Fruit fly (Drosophila melanogaster) whole organism, embryonic: ENCODE measurements around the gene TTLL6B.

Experiments
- Ada2b ChIP-seq: fragments of 200-800 bp; sonication (Bioruptor generic); IDR thresholded peaks from 2 replicates; pipeline ENCODE4 v1.3.6; 2022; ENCODE audit warnings: missing biosample characterization, missing genetic modification characterization
- BtbVII ChIP-seq: fragments of 200-800 bp; sonication (Bioruptor generic); optimal IDR thresholded peaks from 3 replicates; lab custom pipeline; 2017; ENCODE audit warnings: missing biosample characterization, mild to moderate bottlenecking, missing genetic modification characterization
- CG10267 ChIP-seq: fragments of 200-800 bp; sonication (Bioruptor generic); optimal IDR thresholded peaks from 2 replicates; lab custom pipeline; 2018; ENCODE audit warnings: missing biosample characterization, mild to moderate bottlenecking, missing genetic modification characterization, moderate library complexity
- CG11085 ChIP-seq: fragments of 200-800 bp; sonication (Bioruptor generic); IDR thresholded peaks from 2 replicates; pipeline ENCODE4 v1.3.6; 2022; ENCODE audit warnings: missing biosample characterization, missing genetic modification characterization
- CG11247 ChIP-seq: fragments of 200-800 bp; sonication (Bioruptor generic); IDR thresholded peaks from 2 replicates; pipeline ENCODE4 v1.3.6; 2022; ENCODE audit warnings: missing biosample characterization, missing genetic modification characterization
- CG11456 ChIP-seq: fragments of 200-800 bp; sonication (Bioruptor generic); IDR thresholded peaks from 3 replicates; pipeline ENCODE4 v1.3.6; 2022; ENCODE audit warnings: missing biosample characterization, missing genetic modification characterization
- CG12104 ChIP-seq: fragments of 200-800 bp; sonication (Bioruptor generic); optimal IDR thresholded peaks from 3 replicates; lab custom pipeline; 2016; ENCODE audit warnings: missing biosample characterization, missing genetic modification characterization
- CG13296 ChIP-seq: fragments of 200-800 bp; sonication (Bioruptor generic); optimal IDR thresholded peaks from 3 replicates; lab custom pipeline; 2018; ENCODE audit warnings: missing biosample characterization, mild to moderate bottlenecking, missing genetic modification characterization
- CG15601 ChIP-seq: fragments of 200-800 bp; sonication (Bioruptor generic); optimal IDR thresholded peaks from 3 replicates; lab custom pipeline; 2019; ENCODE audit warnings: missing biosample characterization, mild to moderate bottlenecking, missing genetic modification characterization, moderate library complexity
- CG16779 ChIP-seq: fragments of 200-800 bp; sonication (Bioruptor generic); IDR thresholded peaks from 2 replicates; pipeline ENCODE4 v1.3.6; 2022; ENCODE audit warnings: missing biosample characterization, missing genetic modification characterization
- CG17568 ChIP-seq: fragments of 200-800 bp; sonication (Bioruptor generic); optimal IDR thresholded peaks from 2 replicates; lab custom pipeline; 2018; ENCODE audit warnings: missing biosample characterization, mild to moderate bottlenecking, missing genetic modification characterization, moderate library complexity
- CG31388 ChIP-seq: fragments of 200-800 bp; sonication (Bioruptor generic); optimal IDR thresholded peaks from 2 replicates; lab custom pipeline; 2016; ENCODE audit warnings: missing biosample characterization, missing genetic modification characterization
- CG33213 ChIP-seq: fragments of 200-800 bp; sonication (Bioruptor generic); optimal IDR thresholded peaks from 3 replicates; lab custom pipeline; 2016; ENCODE audit warnings: missing biosample characterization, missing genetic modification characterization
- CG3838 ChIP-seq: fragments of 200-800 bp; sonication (Bioruptor generic); optimal IDR thresholded peaks from 3 replicates; lab custom pipeline; 2016; ENCODE audit warnings: missing biosample characterization, missing genetic modification characterization
- CG4707 ChIP-seq: fragments of 200-800 bp; sonication (Bioruptor generic); optimal IDR thresholded peaks from 2 replicates; lab custom pipeline; 2018; ENCODE audit warnings: missing biosample characterization, mild to moderate bottlenecking, missing genetic modification characterization, moderate library complexity
- CG6254 ChIP-seq: fragments of 200-800 bp; sonication (Bioruptor generic); optimal IDR thresholded peaks from 3 replicates; lab custom pipeline; 2017; ENCODE audit warnings: mild to moderate bottlenecking, missing biosample characterization, missing genetic modification reagents, missing genetic modification characterization
- CG7372 ChIP-seq: fragments of 200-800 bp; sonication (Bioruptor generic); IDR thresholded peaks from 2 replicates; pipeline ENCODE4 v1.3.6; 2022; ENCODE audit warnings: missing biosample characterization, missing genetic modification characterization
- Chrac-16 ChIP-seq: fragments of 200-800 bp; sonication (Bioruptor generic); optimal IDR thresholded peaks from 3 replicates; lab custom pipeline; 2016; ENCODE audit warnings: missing biosample characterization, missing genetic modification characterization
- CoRest ChIP-seq: fragments of 200-800 bp; sonication (Bioruptor generic); optimal IDR thresholded peaks from 3 replicates; lab custom pipeline; 2018; ENCODE audit warnings: missing biosample characterization, mild to moderate bottlenecking, missing genetic modification characterization, moderate library complexity
- CrebB ChIP-seq: fragments of 200-800 bp; sonication (Bioruptor generic); optimal IDR thresholded peaks from 3 replicates; lab custom pipeline; 2018; ENCODE audit warnings: missing biosample characterization, mild to moderate bottlenecking, missing genetic modification characterization
- D19A ChIP-seq: fragments of 200-800 bp; optimal IDR thresholded peaks from 3 replicates; lab custom pipeline; 2019; ENCODE audit warnings: missing biosample characterization, mild to moderate bottlenecking, missing genetic modification characterization, moderate library complexity
- Deaf1 ChIP-seq: fragments of 200-800 bp; optimal IDR thresholded peaks from 3 replicates; lab custom pipeline; 2019; ENCODE audit warnings: missing biosample characterization, mild to moderate bottlenecking, missing genetic modification characterization, moderate library complexity
- Ets97D ChIP-seq: fragments of 200-800 bp; sonication (Bioruptor generic); optimal IDR thresholded peaks from 3 replicates; lab custom pipeline; 2016; ENCODE audit warnings: missing biosample characterization, missing genetic modification characterization
- GATAe ChIP-seq: fragments of 200-800 bp; sonication (Bioruptor generic); conservative IDR thresholded peaks from 2 replicates; pipeline ENCODE4 v1.3.6; 2022; ENCODE audit warnings: missing biosample characterization, missing genetic modification characterization
- Gug ChIP-seq: fragments of 200-800 bp; sonication (Bioruptor generic); IDR thresholded peaks from 4 replicates; pipeline ENCODE4 v1.3.6; 2022; ENCODE audit warnings: missing biosample characterization, missing genetic modification characterization
- HLHmδ ChIP-seq: fragments of 200-800 bp; sonication (Bioruptor generic); optimal IDR thresholded peaks from 2 replicates; lab custom pipeline; 2018; ENCODE audit warnings: missing biosample characterization, mild to moderate bottlenecking, missing genetic modification characterization, moderate library complexity
- Hmr ChIP-seq: fragments of 200-800 bp; sonication (Bioruptor generic); optimal IDR thresholded peaks from 3 replicates; lab custom pipeline; 2017; ENCODE audit warnings: mild to moderate bottlenecking, missing biosample characterization, missing genetic modification reagents, missing genetic modification characterization
- Hmx ChIP-seq: fragments of 200-800 bp; sonication (Bioruptor generic); optimal IDR thresholded peaks from 2 replicates; lab custom pipeline; 2016; ENCODE audit warnings: missing biosample characterization, missing genetic modification characterization
- Lim3 ChIP-seq: fragments of 200-800 bp; sonication (Bioruptor generic); IDR thresholded peaks from 2 replicates; pipeline ENCODE4 v1.3.6; 2022; ENCODE audit warnings: missing biosample characterization, missing genetic modification characterization
- Nf-YC ChIP-seq: fragments of 200-800 bp; optimal IDR thresholded peaks from 3 replicates; lab custom pipeline; 2019; ENCODE audit warnings: missing biosample characterization, mild to moderate bottlenecking, missing genetic modification characterization, moderate library complexity
- Oaz ChIP-seq: fragments of 200-800 bp; sonication (Bioruptor generic); IDR thresholded peaks from 2 replicates; pipeline ENCODE4 v1.3.6; 2022; ENCODE audit warnings: missing biosample characterization, missing genetic modification characterization
- Rfx ChIP-seq: fragments of 200-800 bp; sonication (Bioruptor generic); IDR thresholded peaks from 2 replicates; pipeline ENCODE4 v1.3.6; 2022; ENCODE audit warnings: missing biosample characterization, missing genetic modification characterization
- Six4 ChIP-seq: fragments of 200-800 bp; sonication (Bioruptor generic); optimal IDR thresholded peaks from 2 replicates; lab custom pipeline; 2016; ENCODE audit warnings: missing biosample characterization, missing genetic modification characterization
- TFAM ChIP-seq: fragments of 200-800 bp; sonication (Bioruptor generic); optimal IDR thresholded peaks from 2 replicates; lab custom pipeline; 2017; ENCODE audit warnings: missing biosample characterization, missing genetic modification characterization, inconsistent platforms
- Xbp1 ChIP-seq: fragments of 200-800 bp; sonication (Bioruptor generic); optimal IDR thresholded peaks from 3 replicates; lab custom pipeline; 2016; ENCODE audit warnings: missing biosample characterization, mild to moderate bottlenecking, missing genetic modification characterization
- bbx ChIP-seq: fragments of 200-800 bp; sonication (Bioruptor generic); IDR thresholded peaks from 2 replicates; pipeline ENCODE4 v1.3.6; 2022; ENCODE audit warnings: missing biosample characterization, missing genetic modification characterization; ENCODE audit not compliant: partially characterized antibody
- caup ChIP-seq: fragments of 200-800 bp; sonication (Bioruptor generic); optimal IDR thresholded peaks from 3 replicates; lab custom pipeline; 2017; ENCODE audit warnings: missing biosample characterization, mild to moderate bottlenecking, missing genetic modification characterization, moderate library complexity; ENCODE audit not compliant: severe bottlenecking
- croc ChIP-seq: fragments of 200-800 bp; sonication (Bioruptor generic); conservative IDR thresholded peaks from 3 replicates; pipeline ENCODE4 v1.3.6; 2022; ENCODE audit warnings: missing biosample characterization, missing genetic modification characterization
- emc ChIP-seq: fragments of 200-800 bp; sonication (Bioruptor generic); optimal IDR thresholded peaks from 2 replicates; lab custom pipeline; 2016; ENCODE audit warnings: missing biosample characterization, missing genetic modification characterization
- fd64A ChIP-seq: fragments of 200-800 bp; sonication (Bioruptor generic); optimal IDR thresholded peaks from 3 replicates; lab custom pipeline; 2018; ENCODE audit warnings: missing biosample characterization, mild to moderate bottlenecking, missing genetic modification characterization
- gcm2 ChIP-seq: fragments of 200-800 bp; sonication (Bioruptor generic); optimal IDR thresholded peaks from 2 replicates; lab custom pipeline; 2016; ENCODE audit warnings: missing biosample characterization, missing genetic modification characterization
- gsb ChIP-seq: fragments of 200-800 bp; sonication (Bioruptor generic); IDR thresholded peaks from 2 replicates; pipeline ENCODE4 v1.3.6; 2022; ENCODE audit warnings: missing biosample characterization, missing genetic modification characterization
- her ChIP-seq: fragments of 200-800 bp; sonication (Bioruptor generic); optimal IDR thresholded peaks from 2 replicates; lab custom pipeline; 2016; ENCODE audit warnings: missing biosample characterization, missing genetic modification characterization
- ken ChIP-seq: fragments of 200-800 bp; sonication (Bioruptor generic); IDR thresholded peaks from 3 replicates; pipeline ENCODE4 v1.3.6; 2022; ENCODE audit warnings: missing biosample characterization, missing genetic modification characterization
- phol ChIP-seq: fragments of 200-800 bp; sonication (Bioruptor generic); optimal IDR thresholded peaks from 3 replicates; lab custom pipeline; 2018; ENCODE audit warnings: missing biosample characterization, mild to moderate bottlenecking, missing genetic modification characterization, moderate library complexity
- schlank ChIP-seq: fragments of 200-800 bp; sonication (Bioruptor generic); optimal IDR thresholded peaks from 2 replicates; lab custom pipeline; 2018; ENCODE audit warnings: missing biosample characterization, mild to moderate bottlenecking, missing genetic modification characterization
- sd ChIP-seq: fragments of 200-800 bp; sonication (Bioruptor generic); optimal IDR thresholded peaks from 3 replicates; lab custom pipeline; 2018; ENCODE audit warnings: missing biosample characterization, mild to moderate bottlenecking, missing genetic modification characterization, moderate library complexity
- sens ChIP-seq: fragments of 200-800 bp; sonication (Bioruptor generic); peaks from one replicate; lab custom pipeline; 2016; ENCODE audit warnings: missing biosample characterization, missing genetic modification characterization
- so ChIP-seq: fragments of 200-800 bp; sonication (Bioruptor generic); IDR thresholded peaks from 3 replicates; pipeline ENCODE4 v1.3.6; 2022; ENCODE audit warnings: missing biosample characterization, missing genetic modification characterization
- ssp ChIP-seq: fragments of 200-800 bp; sonication (Bioruptor generic); IDR thresholded peaks from 2 replicates; pipeline ENCODE4 v1.3.6; 2022; ENCODE audit warnings: missing biosample characterization, missing genetic modification characterization
- trem ChIP-seq: fragments of 200-800 bp; optimal IDR thresholded peaks from 3 replicates; lab custom pipeline; 2019; ENCODE audit warnings: missing biosample characterization, mild to moderate bottlenecking, missing genetic modification characterization, moderate library complexity
- zen ChIP-seq: fragments of 200-800 bp; sonication (Bioruptor generic); optimal IDR thresholded peaks from 3 replicates; lab custom pipeline; 2018; ENCODE audit warnings: missing biosample characterization, mild to moderate bottlenecking, missing genetic modification characterization, moderate library complexity

The TTLL6B gene

dm6 chr3R:27246264-27246663, 4.5 kb downstream of the TTLL6B start (continued):
- peak; percentile 75 for TF ChIP-seq CG12104
- TF ChIP-seq CG11456 (GFP tag; lab: Robert Waterston, UW) = no peak
- no peak for TF ChIP-seq CG11085 (GFP tag; lab: Robert Waterston, UW)
- TF ChIP-seq her (GFP tag; lab: Kevin White, UChicago) = no peak
- no peak for TF ChIP-seq Lim3 (GFP tag; lab: Robert Waterston, UW)
- TF ChIP-seq Chrac-16 = peak; percentile 69
- peak; percentile 88 for TF ChIP-seq CG15601 (tag; lab: Kevin White, UChicago)
- peak; percentile 12 for TF ChIP-seq TFAM (GFP tag; lab: Kevin White, UChicago)
- peak; percentile 90 for TF ChIP-seq CG13296 (GFP tag; lab: Kevin White, UChicago)
- no peak for TF ChIP-seq CG17568 (GFP tag; lab: Kevin White, UChicago)
- no peak for TF ChIP-seq GATAe (GFP tag; lab: Robert Waterston, UW)
- peak; percentile 62 for TF ChIP-seq Xbp1 (GFP tag; lab: Kevin White, UChicago)
- peak; percentile 49; the same call in 1 of the 2 replicates for TF ChIP-seq Rfx (GFP tag; lab: Robert Waterston, UW)
- peak; percentile 1 for TF ChIP-seq CG4707 (GFP tag; lab: Kevin White, UChicago)
- no peak for TF ChIP-seq schlank (tag; lab: Kevin White, UChicago)
- TF ChIP-seq CrebB (tag; lab: Kevin White, UChicago) = peak; percentile 68
- no peak for TF ChIP-seq Gug (GFP tag; lab: Robert Waterston, UW)
- TF ChIP-seq CG31388 (GFP tag; lab: Kevin White, UChicago) = no peak
- peak; percentile 89 for TF ChIP-seq D19A
- peak; percentile 51; the same call in 2 of the 3 replicates for TF ChIP-seq croc (GFP tag; lab: Robert Waterston, UW)
- TF ChIP-seq CG6254 (GFP tag; lab: Kevin White, UChicago) = peak; percentile 65
- peak; percentile 71 for TF ChIP-seq Hmr (GFP tag; lab: Kevin White, UChicago)
- TF ChIP-seq BtbVII (GFP tag; lab: Kevin White, UChicago) = peak; percentile 69
- peak; percentile 78 for TF ChIP-seq sd (tag; lab: Kevin White, UChicago)
- TF ChIP-seq zen (tag; lab: Kevin White, UChicago) = peak; percentile 61
- TF ChIP-seq fd64A (GFP tag; lab: Kevin White, UChicago) = no peak
- TF ChIP-seq CoRest (tag; lab: Kevin White, UChicago) = peak; percentile 92
- TF ChIP-seq Ada2b (GFP tag; lab: Robert Waterston, UW) = no peak
- TF ChIP-seq emc (GFP tag; lab: Kevin White, UChicago) = no peak
- peak; percentile 81 for TF ChIP-seq Nf-YC (tag; lab: Kevin White, UChicago)
- no peak for TF ChIP-seq CG16779 (GFP tag; lab: Robert Waterston, UW)
- TF ChIP-seq ken (GFP tag; lab: Robert Waterston, UW) = no peak
- no peak for TF ChIP-seq gsb (GFP tag; lab: Robert Waterston, UW)
- TF ChIP-seq ssp (GFP tag; lab: Robert Waterston, UW) = no peak
- TF ChIP-seq CG33213 (GFP tag; lab: Kevin White, UChicago) = no peak
- TF ChIP-seq caup (GFP tag; lab: Kevin White, UChicago) = peak; percentile 71
- TF ChIP-seq gcm2 (GFP tag; lab: Kevin White, UChicago) = no peak
- TF ChIP-seq HLHmδ (GFP tag; lab: Kevin White, UChicago) = no peak
- TF ChIP-seq CG7372 (GFP tag; lab: Robert Waterston, UW) = peak; percentile 45; the same call in 1 of the 2 replicates
- TF ChIP-seq Hmx (GFP tag; lab: Kevin White, UChicago) = no peak
- no peak for TF ChIP-seq Ets97D
- TF ChIP-seq so = no peak
- no peak for TF ChIP-seq Oaz (GFP tag; lab: Robert Waterston, UW)
- no peak for TF ChIP-seq CG11247 (GFP tag; lab: Robert Waterston, UW)
- TF ChIP-seq Six4 (GFP tag; lab: Kevin White, UChicago) = peak; percentile 53
- TF ChIP-seq trem (tag; lab: Kevin White, UChicago) = peak; percentile 87
- peak; percentile 87 for TF ChIP-seq CG10267
- TF ChIP-seq CG3838 = no peak
- peak; percentile 75 for TF ChIP-seq Deaf1
- no peak for TF ChIP-seq bbx (GFP tag; lab: Robert Waterston, UW)
- TF ChIP-seq phol (tag; lab: Kevin White, UChicago) = peak; percentile 89
- TF ChIP-seq sens = peak; percentile 82
